Worm (Caenorhabditis elegans): ENCODE results near the gene srlf-24.
"Not testable (repeated sequence)": the region's sequence is repeated elsewhere in the genome, so short reads cannot be mapped to it uniquely, and the experiment has no call there.

- TF ChIP-seq elt-2 (tag; optimal IDR thresholded peaks at IDR 0.05); pha-4 (tag; optimal IDR thresholded peaks at IDR 0.05); sox-2 (GFP tag; IDR thresholded peaks at IDR 0.05); unc-86 (tag; optimal IDR thresholded peaks at IDR 0.05); ets-4 (tag; optimal IDR thresholded peaks at IDR 0.05); nhr-11 (tag; optimal IDR thresholded peaks at IDR 0.05); fkh-6 (tag; optimal IDR thresholded peaks at IDR 0.05): not testable (repeated sequence)
These were observed 34.7 kb downstream of the srlf-24 start for ce11 chrIV:11070895-11071294.

Measured in whole organism, late embryonic.